Fruit fly (Drosophila melanogaster) whole organism, embryonic: Measurements from ENCODE around the gene Miga.

Experiments
- Aef1 ChIP-seq: fragments of 200-800 bp; sonication (Bioruptor generic); IDR thresholded peaks from 3 replicates; pipeline ENCODE4 v1.3.6; 2022; ENCODE audit warnings: missing biosample characterization, missing genetic modification characterization
- CG13624 ChIP-seq: fragments of 200-800 bp; sonication (Bioruptor generic); optimal IDR thresholded peaks from 2 replicates; lab custom pipeline; 2016; ENCODE audit warnings: missing biosample characterization, missing genetic modification characterization
- CG13894 ChIP-seq: fragments of 200-800 bp; sonication (Bioruptor generic); optimal IDR thresholded peaks from 3 replicates; lab custom pipeline; 2018; ENCODE audit warnings: missing biosample characterization, mild to moderate bottlenecking, missing genetic modification characterization, moderate library complexity
- CG14014 ChIP-seq: fragments of 200-800 bp; sonication (Bioruptor generic); IDR thresholded peaks from 2 replicates; pipeline ENCODE4 v1.3.6; 2022; ENCODE audit warnings: missing biosample characterization, missing genetic modification characterization
- CG15514 ChIP-seq: fragments of 200-800 bp; sonication (Bioruptor generic); optimal IDR thresholded peaks from 3 replicates; lab custom pipeline; 2017; ENCODE audit warnings: missing biosample characterization, missing genetic modification characterization, mild to moderate bottlenecking, moderate library complexity, missing genetic modification reagents
- CG16815 ChIP-seq: fragments of 200-800 bp; sonication (Bioruptor generic); optimal IDR thresholded peaks from 3 replicates; lab custom pipeline; 2017; ENCODE audit warnings: missing biosample characterization, mild to moderate bottlenecking, missing genetic modification characterization
- CG17361 ChIP-seq: fragments of 200-800 bp; sonication (Bioruptor generic); IDR thresholded peaks from 3 replicates; pipeline ENCODE4 v1.3.6; 2022; ENCODE audit warnings: missing biosample characterization, missing genetic modification characterization
- CG17385 ChIP-seq: fragments of 200-800 bp; sonication (Bioruptor generic); optimal IDR thresholded peaks from 3 replicates; lab custom pipeline; 2018; ENCODE audit warnings: missing biosample characterization, mild to moderate bottlenecking, missing genetic modification characterization
- CG17912 ChIP-seq: fragments of 200-800 bp; sonication (Bioruptor generic); optimal IDR thresholded peaks from 2 replicates; lab custom pipeline; 2018; ENCODE audit warnings: missing biosample characterization, mild to moderate bottlenecking, missing genetic modification characterization
- CG2116 ChIP-seq: fragments of 200-800 bp; sonication (Bioruptor generic); optimal IDR thresholded peaks from 3 replicates; lab custom pipeline; 2018; ENCODE audit warnings: missing biosample characterization, mild to moderate bottlenecking, missing genetic modification characterization
- CG2120 ChIP-seq: fragments of 200-800 bp; sonication (Bioruptor generic); optimal IDR thresholded peaks from 3 replicates; lab custom pipeline; 2016; ENCODE audit warnings: missing biosample characterization, missing genetic modification characterization
- CG30431 ChIP-seq: fragments of 200-800 bp; sonication (Bioruptor generic); optimal IDR thresholded peaks from 2 replicates; lab custom pipeline; 2017; ENCODE audit warnings: missing biosample characterization, missing genetic modification characterization
- CG31388 ChIP-seq: fragments of 200-800 bp; sonication (Bioruptor generic); optimal IDR thresholded peaks from 2 replicates; lab custom pipeline; 2016; ENCODE audit warnings: missing biosample characterization, missing genetic modification characterization
- CG7839 ChIP-seq: fragments of 200-800 bp; sonication (Bioruptor generic); optimal IDR thresholded peaks from 3 replicates; lab custom pipeline; 2018; ENCODE audit warnings: missing biosample characterization, mild to moderate bottlenecking, missing genetic modification characterization, moderate library complexity
- CTCF ChIP-seq: fragments of 200-800 bp; sonication (Bioruptor generic); optimal IDR thresholded peaks from 2 replicates; lab custom pipeline; 2017; ENCODE audit warnings: missing biosample characterization, mild to moderate bottlenecking, missing genetic modification characterization, moderate library complexity
- D19A ChIP-seq: fragments of 200-800 bp; optimal IDR thresholded peaks from 3 replicates; lab custom pipeline; 2019; ENCODE audit warnings: missing biosample characterization, mild to moderate bottlenecking, missing genetic modification characterization, moderate library complexity
- Dp ChIP-seq: fragments of 200-800 bp; sonication (Bioruptor generic); optimal IDR thresholded peaks from 2 replicates; lab custom pipeline; 2018; ENCODE audit warnings: missing biosample characterization, mild to moderate bottlenecking, missing genetic modification characterization, moderate library complexity
- E2f1 ChIP-seq: fragments of 200-800 bp; sonication (Bioruptor generic); IDR thresholded peaks from 2 replicates; pipeline ENCODE4 v1.3.6; 2022; ENCODE audit warnings: missing biosample characterization, missing genetic modification characterization
- Eip74EF ChIP-seq, 2 experiments: fragments of 200-800 bp in 1 of 2; fragments of >200 bp in 1 of 2; sonication (Bioruptor generic) in 1 of 2; optimal IDR thresholded peaks; 2 replicates each; lab custom pipeline; 2017 to 2019; ENCODE audit warnings: missing biosample characterization in 2 of 2, missing genetic modification characterization in 2 of 2, mild to moderate bottlenecking in 1 of 2, moderate library complexity in 1 of 2
- H15 ChIP-seq: fragments of 200-800 bp; sonication (Bioruptor generic); IDR thresholded peaks from 3 replicates; pipeline ENCODE4 v1.3.6; 2022; ENCODE audit warnings: missing biosample characterization, missing genetic modification characterization
- Hand ChIP-seq: fragments of 200-800 bp; sonication (Bioruptor generic); optimal IDR thresholded peaks from 2 replicates; lab custom pipeline; 2017; ENCODE audit warnings: mild to moderate bottlenecking, missing biosample characterization, missing genetic modification reagents, missing genetic modification characterization
- Hr78 ChIP-seq, 2 experiments: fragments of 200-800 bp in 1 of 2; fragments of >200 bp in 1 of 2; sonication (Bioruptor generic) in 1 of 2; optimal IDR thresholded peaks; 2 replicates each; lab custom pipeline; 2017 to 2019; ENCODE audit warnings: missing biosample characterization in 2 of 2, missing genetic modification characterization in 2 of 2, mild to moderate bottlenecking in 1 of 2, moderate library complexity in 1 of 2
- NFAT ChIP-seq: fragments of 200-800 bp; sonication (Bioruptor generic); IDR thresholded peaks from 2 replicates; pipeline ENCODE4 v1.3.6; 2022; ENCODE audit warnings: missing biosample characterization, missing genetic modification characterization
- NK7.1 ChIP-seq: fragments of 200-800 bp; sonication (Bioruptor generic); optimal IDR thresholded peaks from 3 replicates; lab custom pipeline; 2016; ENCODE audit warnings: missing biosample characterization, missing genetic modification characterization
- Opbp ChIP-seq: fragments of 200-800 bp; sonication (Bioruptor generic); IDR thresholded peaks from 3 replicates; pipeline ENCODE4 v1.3.6; 2022; ENCODE audit warnings: missing biosample characterization, missing genetic modification characterization; ENCODE audit not compliant: partially characterized antibody
- Tbp ChIP-seq: fragments of >200 bp; optimal IDR thresholded peaks from 2 replicates; lab custom pipeline; 2018; ENCODE audit warnings: missing biosample characterization, missing genetic modification characterization
- ara ChIP-seq: fragments of 200-800 bp; sonication (Bioruptor generic); IDR thresholded peaks from 2 replicates; pipeline ENCODE4 v1.3.6; 2022; ENCODE audit warnings: missing biosample characterization, missing genetic modification characterization
- ash1 ChIP-seq: fragments of 200-800 bp; sonication (Bioruptor generic); optimal IDR thresholded peaks from 2 replicates; lab custom pipeline; 2018; ENCODE audit warnings: missing biosample characterization, mild to moderate bottlenecking, missing genetic modification characterization
- caup ChIP-seq: fragments of 200-800 bp; sonication (Bioruptor generic); optimal IDR thresholded peaks from 3 replicates; lab custom pipeline; 2017; ENCODE audit warnings: missing biosample characterization, mild to moderate bottlenecking, missing genetic modification characterization, moderate library complexity; ENCODE audit not compliant: severe bottlenecking
- croc ChIP-seq: fragments of 200-800 bp; sonication (Bioruptor generic); conservative IDR thresholded peaks from 3 replicates; pipeline ENCODE4 v1.3.6; 2022; ENCODE audit warnings: missing biosample characterization, missing genetic modification characterization
- da ChIP-seq: fragments of 200-800 bp; sonication (Bioruptor generic); optimal IDR thresholded peaks from 2 replicates; lab custom pipeline; 2016; ENCODE audit warnings: missing biosample characterization, missing genetic modification characterization
- fru ChIP-seq: fragments of >200 bp; optimal IDR thresholded peaks from 2 replicates; lab custom pipeline; 2017
- gcm2 ChIP-seq: fragments of 200-800 bp; sonication (Bioruptor generic); optimal IDR thresholded peaks from 2 replicates; lab custom pipeline; 2016; ENCODE audit warnings: missing biosample characterization, missing genetic modification characterization
- gfzf ChIP-seq: fragments of 200-800 bp; sonication (Bioruptor generic); optimal IDR thresholded peaks from 2 replicates; lab custom pipeline; 2016; ENCODE audit warnings: missing biosample characterization, mild to moderate bottlenecking, missing genetic modification characterization, moderate library complexity
- her ChIP-seq: fragments of 200-800 bp; sonication (Bioruptor generic); optimal IDR thresholded peaks from 2 replicates; lab custom pipeline; 2016; ENCODE audit warnings: missing biosample characterization, missing genetic modification characterization
- insv ChIP-seq, 2 experiments: fragments of 200-800 bp; sonication (Bioruptor generic); optimal IDR thresholded peaks; 3 replicates each; lab custom pipeline; 2016 to 2018; ENCODE audit warnings: missing biosample characterization in 2 of 2, missing genetic modification characterization in 2 of 2
- lola ChIP-seq, 3 experiments: fragments of >200 bp in 2 of 3; fragments of 200-800 bp in 1 of 3; sonication (Bioruptor generic) in 1 of 3; optimal IDR thresholded peaks; 2 replicates each; lab custom pipeline; 2017 to 2019; ENCODE audit warnings: missing biosample characterization in 3 of 3, missing genetic modification characterization in 3 of 3, mild to moderate bottlenecking in 1 of 3, moderate library complexity in 1 of 3
- mirr ChIP-seq: fragments of 200-800 bp; sonication (Bioruptor generic); optimal IDR thresholded peaks from 3 replicates; lab custom pipeline; 2018; ENCODE audit warnings: missing biosample characterization, mild to moderate bottlenecking, missing genetic modification characterization
- nom ChIP-seq: fragments of 200-800 bp; sonication (Bioruptor generic); optimal IDR thresholded peaks from 2 replicates; lab custom pipeline; 2017; ENCODE audit warnings: missing biosample characterization, missing genetic modification characterization, mild to moderate bottlenecking, moderate library complexity, missing genetic modification reagents
- org-1 ChIP-seq: fragments of 200-800 bp; sonication (Bioruptor generic); optimal IDR thresholded peaks from 2 replicates; lab custom pipeline; 2017; ENCODE audit warnings: missing biosample characterization, missing genetic modification characterization
- ranshi ChIP-seq: fragments of 200-800 bp; sonication (Bioruptor generic); IDR thresholded peaks from 2 replicates; pipeline ENCODE4 v1.3.6; 2022; ENCODE audit warnings: missing biosample characterization, missing genetic modification characterization
- shn ChIP-seq: fragments of 200-800 bp; sonication (Bioruptor generic); optimal IDR thresholded peaks from 3 replicates; lab custom pipeline; 2016; ENCODE audit warnings: missing biosample characterization, missing genetic modification characterization
- slp2 ChIP-seq: fragments of 200-800 bp; sonication (Bioruptor generic); optimal IDR thresholded peaks from 2 replicates; lab custom pipeline; 2016; ENCODE audit warnings: missing biosample characterization, missing genetic modification characterization
- toy ChIP-seq: fragments of 200-800 bp; sonication (Bioruptor generic); IDR thresholded peaks from 2 replicates; pipeline ENCODE4 v1.3.6; 2022; ENCODE audit warnings: missing biosample characterization, missing genetic modification characterization
- tx ChIP-seq: fragments of 200-800 bp; sonication (Bioruptor generic); optimal IDR thresholded peaks from 2 replicates; lab custom pipeline; 2016; ENCODE audit warnings: missing biosample characterization, missing genetic modification characterization
- unpg ChIP-seq: fragments of 200-800 bp; sonication (Bioruptor generic); optimal IDR thresholded peaks from 3 replicates; lab custom pipeline; 2018; ENCODE audit warnings: missing biosample characterization, mild to moderate bottlenecking, missing genetic modification characterization, moderate library complexity
- vvl ChIP-seq: fragments of 200-800 bp; sonication (Bioruptor generic); IDR thresholded peaks from 2 replicates; pipeline ENCODE4 v1.3.6; 2022; ENCODE audit warnings: missing biosample characterization, missing genetic modification characterization
- yki ChIP-seq: fragments of >200 bp; optimal IDR thresholded peaks from 3 replicates; lab custom pipeline; 2018
- zen2 ChIP-seq: fragments of 200-800 bp; sonication (Bioruptor generic); IDR thresholded peaks from 3 replicates; pipeline ENCODE4 v1.3.6; 2022; ENCODE audit warnings: missing biosample characterization, missing genetic modification characterization; ENCODE audit not compliant: partially characterized antibody
- zfh1 ChIP-seq: fragments of 200-800 bp; sonication (Bioruptor generic); IDR thresholded peaks from 3 replicates; pipeline ENCODE4 v1.3.6; 2022; ENCODE audit warnings: missing biosample characterization, missing genetic modification characterization

Miga gene

dm6 chrX:8464378-8465036 lies 26.9 kb upstream of the Miga start, which contains the start of gene Sptr:
Sptr (minus strand) TSS chrX:8464438.
- TF ChIP-seq NFAT (GFP tag; lab: Robert Waterston, UW) = peak; percentile 90
- peak; percentile 96 for TF ChIP-seq CG2120 (GFP tag; lab: Kevin White, UChicago)
- peak; percentile 89 for TF ChIP-seq ranshi (GFP tag; lab: Robert Waterston, UW)
- no peak for TF ChIP-seq CG17912 (GFP tag; lab: Kevin White, UChicago)
- peak; percentile 92 for TF ChIP-seq CG7839 (tag; lab: Kevin White, UChicago)
- TF ChIP-seq caup (GFP tag; lab: Kevin White, UChicago) = peak; percentile 92
- TF ChIP-seq Eip74EF (GFP tag; optimal IDR thresholded peaks at IDR 0.05; lab: Kevin White, UChicago) = peak in 1 of 2 experiments; percentile 82
- TF ChIP-seq CG15514 = peak; percentile 85
- no peak for TF ChIP-seq Opbp (GFP tag; lab: Robert Waterston, UW)
- TF ChIP-seq Dp = no peak
- no peak for TF ChIP-seq yki (lab: Kevin White, UChicago)
- peak; percentile 33 for TF ChIP-seq CTCF (GFP tag; lab: Kevin White, UChicago)
- TF ChIP-seq Aef1 (GFP tag; lab: Robert Waterston, UW) = peak; percentile 85
- peak; percentile 92 for TF ChIP-seq unpg (GFP tag; lab: Kevin White, UChicago)
- peak; percentile 33 for TF ChIP-seq CG30431
- TF ChIP-seq D19A (tag; lab: Kevin White, UChicago) = peak; percentile 79
- peak; percentile 59 for TF ChIP-seq tx (GFP tag; lab: Kevin White, UChicago)
- peak; percentile 92 for TF ChIP-seq CG14014 (GFP tag; lab: Robert Waterston, UW)
- TF ChIP-seq CG16815 (GFP tag; lab: Kevin White, UChicago) = peak; percentile 42
- peak; percentile 88 for TF ChIP-seq nom (GFP tag; lab: Kevin White, UChicago)
- peak; percentile 80 for TF ChIP-seq ara (GFP tag; lab: Robert Waterston, UW)
- TF ChIP-seq CG17361 (GFP tag; lab: Robert Waterston, UW) = peak; percentile 77
- peak; percentile 82 for TF ChIP-seq org-1 (GFP tag; lab: Kevin White, UChicago)
- no peak for TF ChIP-seq gcm2 (GFP tag; lab: Kevin White, UChicago)
- TF ChIP-seq zfh1 (GFP tag; lab: Robert Waterston, UW) = peak; percentile 85
- TF ChIP-seq NK7.1 (GFP tag; lab: Kevin White, UChicago) = peak; percentile 49
- peak; percentile 38 for TF ChIP-seq slp2
- TF ChIP-seq Hr78 (GFP tag; optimal IDR thresholded peaks at IDR 0.05; lab: Kevin White, UChicago) = peak in 1 of 2 experiments; percentile 63
- TF ChIP-seq E2f1 = peak; percentile 87
- TF ChIP-seq vvl (GFP tag; lab: Robert Waterston, UW) = peak; percentile 95
- peak; percentile 64 for TF ChIP-seq her (GFP tag; lab: Kevin White, UChicago)
- TF ChIP-seq zen2 = no peak
- TF ChIP-seq gfzf (GFP tag; lab: Kevin White, UChicago) = no peak
- peak; percentile 22 for TF ChIP-seq CG31388 (GFP tag; lab: Kevin White, UChicago)
- TF ChIP-seq H15 (GFP tag; lab: Robert Waterston, UW) = peak; percentile 90
- peak; percentile 91 for TF ChIP-seq Hand
- TF ChIP-seq insv (GFP tag; optimal IDR thresholded peaks at IDR 0.05; lab: Kevin White, UChicago) = peak in 1 of 2 experiments; percentile 52
- peak; percentile 63 for TF ChIP-seq mirr
- TF ChIP-seq Tbp = no peak
- TF ChIP-seq CG13894 (tag; lab: Kevin White, UChicago) = peak; percentile 93
- TF ChIP-seq shn = peak; percentile 23
- no peak for TF ChIP-seq da (GFP tag; lab: Kevin White, UChicago)
- peak in 1 of 3 experiments; percentile 46 for TF ChIP-seq lola (GFP tag; optimal IDR thresholded peaks at IDR 0.05; lab: Kevin White, UChicago)
- TF ChIP-seq CG17385 (GFP tag; lab: Kevin White, UChicago) = peak; percentile 84
- peak; percentile 23 for TF ChIP-seq ash1 (GFP tag; lab: Kevin White, UChicago)
- peak; percentile 84 for TF ChIP-seq CG13624 (GFP tag; lab: Kevin White, UChicago)
- TF ChIP-seq croc (GFP tag; lab: Robert Waterston, UW) = peak; percentile 41; the same call in 1 of the 3 replicates
- TF ChIP-seq toy (GFP tag; lab: Robert Waterston, UW) = peak; percentile 73
- TF ChIP-seq fru (lab: Kevin White, UChicago) = no peak
- TF ChIP-seq CG2116 (GFP tag; lab: Kevin White, UChicago) = peak; percentile 47
